Worm (Caenorhabditis elegans) whole organism, early embryonic: ENCODE results near the gene C14A6.5.

Experiments used
- B0310.2 ChIP-seq: sonication (generic microtip); optimal IDR thresholded peaks from 2 replicates; lab custom pipeline; 2016; ENCODE audit warnings: mild to moderate bottlenecking, missing genetic modification characterization, missing compliant biosample characterization
- F13C5.2 ChIP-seq: sonication (generic microtip); optimal IDR thresholded peaks from 2 replicates; lab custom pipeline; 2017; ENCODE audit warnings: mild to moderate bottlenecking, missing genetic modification characterization, inconsistent platforms, missing compliant biosample characterization
- aly-1 ChIP-seq: sonication (generic microtip); optimal IDR thresholded peaks from 2 replicates; lab custom pipeline; 2016; ENCODE audit warnings: missing genetic modification characterization, missing compliant biosample characterization
- ama-1 ChIP-seq: fragments of 150-350 bp; optimal IDR thresholded peaks from 2 replicates; lab custom pipeline; 2014
- ceh-13 ChIP-seq: fragments of 200-800 bp; sonication (Bioruptor generic); optimal IDR thresholded peaks from 2 replicates; lab custom pipeline; 2018; ENCODE audit warnings: mild to moderate bottlenecking, missing genetic modification characterization, missing compliant biosample characterization
- ceh-36 ChIP-seq: sonication (generic microtip); optimal IDR thresholded peaks from 2 replicates; lab custom pipeline; 2016; ENCODE audit warnings: missing genetic modification characterization, inconsistent platforms, missing compliant biosample characterization
- ets-7 ChIP-seq: sonication (generic microtip); optimal IDR thresholded peaks from 2 replicates; lab custom pipeline; 2016; ENCODE audit warnings: missing genotype, missing genetic modification characterization, missing compliant biosample characterization
- flt-1 ChIP-seq: fragments of 200-800 bp; sonication (Bioruptor generic); IDR thresholded peaks from 2 replicates; pipeline ENCODE4 v1.3.6; 2022; ENCODE audit warnings: missing genetic modification characterization, missing compliant biosample characterization
- hmbx-1 ChIP-seq: sonication (generic microtip); optimal IDR thresholded peaks from 2 replicates; lab custom pipeline; 2016; ENCODE audit warnings: mild to moderate bottlenecking, missing genetic modification characterization, missing compliant biosample characterization
- hmg-4 ChIP-seq: fragments of 200-800 bp; sonication (Bioruptor generic); optimal IDR thresholded peaks from 2 replicates; lab custom pipeline; 2018; ENCODE audit warnings: mild to moderate bottlenecking, missing genetic modification characterization, missing compliant biosample characterization
- hnd-1 ChIP-seq: sonication (generic microtip); optimal IDR thresholded peaks from 2 replicates; lab custom pipeline; 2016; ENCODE audit warnings: missing genetic modification characterization, missing compliant biosample characterization
- pes-1 ChIP-seq: fragments of 200-800 bp; sonication (Bioruptor generic); IDR thresholded peaks from 2 replicates; pipeline ENCODE4 v1.3.6; 2022; ENCODE audit warnings: missing genetic modification reagents, missing genetic modification characterization, missing compliant biosample characterization
- scrt-1 ChIP-seq: fragments of 200-800 bp; sonication (Bioruptor generic); IDR thresholded peaks from 2 replicates; pipeline ENCODE4 v1.3.6; 2022; ENCODE audit warnings: missing genetic modification characterization, missing compliant biosample characterization
- sea-1 ChIP-seq: fragments of 200-800 bp; sonication (Bioruptor generic); conservative IDR thresholded peaks from 2 replicates; pipeline ENCODE4 v1.3.6; 2022; ENCODE audit warnings: missing genetic modification characterization, missing compliant biosample characterization
- tbx-11 ChIP-seq: fragments of 200-800 bp; sonication (Bioruptor generic); IDR thresholded peaks from 2 replicates; pipeline ENCODE4 v1.3.6; 2022; ENCODE audit warnings: missing genetic modification characterization, missing compliant biosample characterization
- tbx-37 ChIP-seq: fragments of 200-800 bp; sonication (Bioruptor generic); conservative IDR thresholded peaks from 2 replicates; pipeline ENCODE4 v1.3.6; 2022; ENCODE audit warnings: missing genetic modification reagents, missing genetic modification characterization, missing compliant biosample characterization
- tra-4 ChIP-seq: sonication (generic microtip); optimal IDR thresholded peaks from 2 replicates; lab custom pipeline; 2017; ENCODE audit warnings: missing genetic modification characterization, missing compliant biosample characterization

The C14A6.5 gene

ce11 chrV:18158172-18158571 lies 6.5 kb downstream of the C14A6.5 start:
- no peak for TF ChIP-seq ets-7
- TF ChIP-seq tra-4 (tag; lab: Kevin White, UChicago) = no peak
- no peak for TF ChIP-seq hmg-4 (GFP tag; lab: Kevin White, UChicago)
- TF ChIP-seq aly-1 (tag; lab: Kevin White, UChicago) = no peak
- no peak for TF ChIP-seq pes-1
- no peak for TF ChIP-seq flt-1 (GFP tag; lab: Robert Waterston, UW)
- no peak for TF ChIP-seq hmbx-1
- TF ChIP-seq ceh-13 = no peak
- no peak for TF ChIP-seq F13C5.2 (tag; lab: Kevin White, UChicago)
- TF ChIP-seq ceh-36 (tag; lab: Kevin White, UChicago) = no peak
- TF ChIP-seq tbx-37 (GFP tag; lab: Robert Waterston, UW) = no peak
- no peak for TF ChIP-seq scrt-1 (GFP tag; lab: Robert Waterston, UW)
- TF ChIP-seq hnd-1 (tag; lab: Kevin White, UChicago) = no peak
- no peak for TF ChIP-seq ama-1
- TF ChIP-seq B0310.2 (tag; lab: Kevin White, UChicago) = no peak

DNA sequence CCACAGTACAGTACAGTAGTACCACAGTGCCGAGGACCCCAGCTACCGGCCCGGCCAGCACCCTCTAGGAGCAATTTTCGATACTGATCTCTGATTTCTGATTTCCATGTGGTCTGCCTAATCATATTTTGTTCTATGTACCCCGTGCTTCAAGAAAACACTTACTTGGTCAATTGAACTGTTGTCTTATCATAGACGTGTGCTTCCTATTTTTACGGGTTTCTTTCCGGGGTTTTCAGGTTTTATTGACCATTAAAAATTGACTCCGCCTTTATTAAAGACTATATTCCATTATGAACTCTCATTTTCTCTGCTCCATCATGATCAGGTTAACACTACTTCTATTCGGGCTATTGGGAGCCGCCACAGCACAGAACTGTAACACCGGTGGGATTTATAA lies 7.0 kb downstream of the C14A6.5 start, which contains the start of gene clec-48:
clec-48 (plus strand) TSS at position 320 of the 400 bp plus-strand sequence.
- TF ChIP-seq F13C5.2 (tag; lab: Kevin White, UChicago) = no peak
- no peak for TF ChIP-seq ceh-36 (tag; lab: Kevin White, UChicago)
- no peak for TF ChIP-seq ceh-13
- no peak for TF ChIP-seq ets-7
- no peak for TF ChIP-seq pes-1
- no peak for TF ChIP-seq aly-1 (tag; lab: Kevin White, UChicago)
- TF ChIP-seq B0310.2 (tag; lab: Kevin White, UChicago) = no peak
- no peak for TF ChIP-seq tbx-11 (GFP tag; lab: Robert Waterston, UW)
- TF ChIP-seq hnd-1 (tag; lab: Kevin White, UChicago) = no peak
- TF ChIP-seq tbx-37 (GFP tag; lab: Robert Waterston, UW) = no peak
- TF ChIP-seq hmbx-1 = no peak
- TF ChIP-seq ama-1 = no peak
- no peak for TF ChIP-seq tra-4 (tag; lab: Kevin White, UChicago)
- no peak for TF ChIP-seq flt-1 (GFP tag; lab: Robert Waterston, UW)
- TF ChIP-seq sea-1 (GFP tag; lab: Robert Waterston, UW) = no peak
- no peak for TF ChIP-seq scrt-1 (GFP tag; lab: Robert Waterston, UW)
- TF ChIP-seq hmg-4 (GFP tag; lab: Kevin White, UChicago) = no peak

- TF ChIP-seq flt-1 (GFP tag; lab: Robert Waterston, UW) (no peak), ceh-13 (no peak), pes-1 (no peak), hmbx-1 (no peak), ets-7 (no peak), aly-1 (tag; lab: Kevin White, UChicago) (no peak), tbx-37 (GFP tag; lab: Robert Waterston, UW) (no peak), scrt-1 (GFP tag; lab: Robert Waterston, UW) (no peak), B0310.2 (tag; lab: Kevin White, UChicago) (no peak), hmg-4 (GFP tag; lab: Kevin White, UChicago) (no peak), ama-1 (no peak), sea-1 (GFP tag; lab: Robert Waterston, UW) (no peak)
Measured at ce11 chrV:18146077-18146476, 18.6 kb downstream of the C14A6.5 start, which contains the start of gene C14A6.3. TSS of gene C14A6.3 (plus strand) at chrV:18146377.

DNA sequence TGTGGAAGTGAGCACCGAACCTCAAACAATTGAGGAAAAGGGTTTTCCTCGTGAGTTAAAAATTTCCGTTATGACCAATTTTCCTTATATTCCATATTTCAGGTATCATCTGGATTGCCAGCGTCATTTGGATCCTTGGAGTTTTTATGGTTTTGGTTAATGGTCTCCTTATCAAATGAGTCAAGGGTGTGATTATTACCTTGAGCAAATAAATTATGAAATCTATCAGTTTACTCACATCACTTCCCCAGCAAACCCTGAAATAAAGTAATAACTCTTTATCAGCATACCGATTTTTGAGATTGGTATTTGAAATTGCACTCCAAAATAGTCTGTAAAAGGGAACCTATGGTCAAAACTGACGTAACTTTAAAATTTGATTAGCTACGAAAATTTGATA lies 20.2 kb downstream of the C14A6.5 start:
- TF ChIP-seq flt-1 (GFP tag; lab: Robert Waterston, UW) (no peak), ceh-13 (no peak), pes-1 (no peak), hnd-1 (tag; lab: Kevin White, UChicago) (no peak), scrt-1 (GFP tag; lab: Robert Waterston, UW) (no peak), ama-1 (no peak), ets-7 (no peak), hmbx-1 (no peak), sea-1 (GFP tag; lab: Robert Waterston, UW) (no peak), tbx-37 (GFP tag; lab: Robert Waterston, UW) (no peak), aly-1 (tag; lab: Kevin White, UChicago) (no peak), hmg-4 (GFP tag; lab: Kevin White, UChicago) (no peak)

DNA sequence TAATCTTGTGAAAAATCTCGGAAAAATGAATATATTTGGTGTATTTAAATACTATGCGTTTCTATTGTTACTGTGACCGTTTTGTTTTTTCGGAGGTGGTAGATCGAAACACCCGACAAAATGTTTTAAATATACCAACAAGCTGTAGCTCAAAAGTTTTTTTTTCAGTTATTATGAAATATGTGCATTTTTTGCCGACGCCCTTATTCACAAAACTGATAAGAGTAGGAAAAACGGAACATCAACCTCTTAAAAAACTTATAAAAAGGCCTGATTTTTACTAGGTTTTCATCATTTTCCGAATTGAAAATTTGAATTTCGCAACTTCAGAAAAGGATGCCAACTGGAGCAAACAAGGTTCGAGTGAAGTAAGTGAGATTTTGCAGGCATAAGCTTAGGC lies 21.2 kb downstream of the C14A6.5 start, which contains the start of gene Y37H2A.14:
Y37H2A.14 (plus strand) TSS at position 301 of the 400 bp plus-strand sequence.
- TF ChIP-seq flt-1 (GFP tag; lab: Robert Waterston, UW) (no peak), hmbx-1 (no peak), ceh-13 (no peak), hmg-4 (GFP tag; lab: Kevin White, UChicago) (no peak), pes-1 (no peak)

ce11 chrV:18142549-18142948 lies 22.1 kb downstream of the C14A6.5 start, which contains the start of gene Y37H2A.13:
TSS of gene Y37H2A.13 (plus strand) at chrV:18142849.
- TF ChIP-seq scrt-1 (GFP tag; lab: Robert Waterston, UW) (no peak), hnd-1 (tag; lab: Kevin White, UChicago) (no peak), tra-4 (tag; lab: Kevin White, UChicago) (no peak), tbx-37 (GFP tag; lab: Robert Waterston, UW) (no peak), F13C5.2 (tag; lab: Kevin White, UChicago) (no peak), sea-1 (GFP tag; lab: Robert Waterston, UW) (no peak), aly-1 (tag; lab: Kevin White, UChicago) (no peak), B0310.2 (tag; lab: Kevin White, UChicago) (no peak), hmg-4 (GFP tag; lab: Kevin White, UChicago) (no peak), flt-1 (GFP tag; lab: Robert Waterston, UW) (no peak), ets-7 (no peak), hmbx-1 (no peak), pes-1 (no peak)

DNA sequence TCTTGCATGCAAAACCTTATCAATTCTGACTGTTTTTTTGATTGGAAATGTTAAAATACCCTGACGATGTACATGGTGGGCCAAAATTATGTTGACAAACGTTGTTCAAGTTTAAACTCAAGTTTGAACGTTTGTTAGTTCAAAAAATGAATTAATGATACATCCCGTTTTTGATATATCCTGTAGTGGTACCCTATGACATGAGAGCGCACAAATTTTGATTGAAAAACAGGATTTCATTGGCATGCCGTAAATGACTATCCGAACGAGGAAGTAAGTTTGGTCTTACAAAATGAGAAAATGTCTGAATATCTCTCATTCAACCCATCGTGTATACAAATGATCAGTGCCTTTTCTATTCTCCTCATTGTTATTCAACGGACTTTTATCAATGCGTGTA lies 23.5 kb downstream of the C14A6.5 start, which contains the start of gene Y37H2A.11:
Y37H2A.11 (plus strand) TSS at position 301 of the 400 bp plus-strand sequence.
- TF ChIP-seq sea-1 (GFP tag; lab: Robert Waterston, UW) (no peak), ets-7 (no peak), pes-1 (no peak), ceh-36 (tag; lab: Kevin White, UChicago) (no peak), hmbx-1 (no peak)
